Worm (Caenorhabditis elegans) whole organism, mixed stage, embryonic: ENCODE data around the gene C49C8.2.

Experiments
- ces-1 ChIP-seq: fragments of 150-350 bp; optimal IDR thresholded peaks from 2 replicates; lab custom pipeline; 2014; ENCODE audit warnings: missing biosample characterization, missing genetic modification reagents, missing genetic modification characterization
- ham-2 ChIP-seq: fragments of 200-800 bp; sonication (Bioruptor generic); optimal IDR thresholded peaks from 2 replicates; lab custom pipeline; 2018; ENCODE audit warnings: mild to moderate bottlenecking, missing genetic modification characterization, missing compliant biosample characterization
- hlh-1 ChIP-seq: fragments of 150-350 bp; optimal IDR thresholded peaks from 2 replicates; lab custom pipeline; 2014; ENCODE audit warnings: missing biosample characterization, missing genetic modification reagents, missing genetic modification characterization
- lin-32 ChIP-seq: fragments of 200-800 bp; sonication (Bioruptor generic); optimal IDR thresholded peaks from 2 replicates; lab custom pipeline; 2018; ENCODE audit warnings: mild to moderate bottlenecking, missing genetic modification characterization, missing compliant biosample characterization
- sptf-1 ChIP-seq: sonication (generic microtip); optimal IDR thresholded peaks from 2 replicates; lab custom pipeline; 2017; ENCODE audit warnings: mild to moderate bottlenecking, missing genetic modification characterization, moderate library complexity, missing compliant biosample characterization
- unc-39 ChIP-seq: fragments of 150-350 bp; optimal IDR thresholded peaks from 2 replicates; lab custom pipeline; 2014; ENCODE audit warnings: missing biosample characterization, missing genetic modification characterization
- unc-62 ChIP-seq: fragments of 150-350 bp; optimal IDR thresholded peaks from 2 replicates; lab custom pipeline; 2014; ENCODE audit warnings: missing biosample characterization, missing genetic modification reagents, missing genetic modification characterization
- ztf-11 ChIP-seq: fragments of 150-350 bp; optimal IDR thresholded peaks from 2 replicates; lab custom pipeline; 2014; ENCODE audit warnings: missing biosample characterization, missing genetic modification characterization

The C49C8.2 gene

DNA sequence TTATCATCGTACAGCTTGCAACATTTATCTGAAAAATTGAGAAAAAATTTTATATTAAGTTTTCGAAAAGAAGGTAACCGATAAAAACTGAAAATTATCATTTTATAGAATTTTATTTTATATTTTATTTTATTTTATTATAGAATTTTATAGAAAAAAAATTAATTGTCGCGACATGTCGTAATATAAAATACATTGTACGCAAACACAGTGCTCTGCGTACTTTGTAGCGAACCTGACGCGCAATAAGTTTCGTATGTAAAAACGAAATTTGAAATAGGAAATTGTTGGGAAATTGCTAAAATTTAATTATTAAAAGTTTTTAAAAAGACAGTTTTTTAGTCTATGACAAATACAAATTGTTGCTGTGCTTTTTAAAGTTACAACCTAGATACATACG lies 40.6 kb downstream of the C49C8.2 start, which contains the start of the genes hst-1 and ints-6:
Gene hst-1, minus strand, starts transcription at position 28 of the 400 bp plus-strand sequence.
Gene ints-6, plus strand, starts transcription at position 260 of the 400 bp plus-strand sequence.
- TF ChIP-seq ces-1 (peak; percentile 30), hlh-1 (no peak)
- TF ChIP-seq, all 35 proteins: peak for 1

- TF ChIP-seq ztf-11 (tag; lab: Kevin White, UChicago), result no peak
- no peak for TF ChIP-seq hlh-1
- TF ChIP-seq unc-39, result no peak
- TF ChIP-seq lin-32 (GFP tag; lab: Kevin White, UChicago), result no peak
- no peak for TF ChIP-seq unc-62 (GFP tag; lab: Kevin White, UChicago)
- TF ChIP-seq sptf-1 (tag; lab: Kevin White, UChicago), result no peak
- TF ChIP-seq ham-2 (GFP tag; lab: Kevin White, UChicago), result no peak
These were observed 46.5 kb downstream of the C49C8.2 start, which contains the start of gene ttll-11 for ce11 chrIV:8697436-8697835. Gene ttll-11 (plus strand): TSS chrIV:8697736.
